Worm (Caenorhabditis elegans) whole organism, midembryonic: ENCODE measurements around the gene F43C11.12.

ENCODE experiments used
- T22C8.4 ChIP-seq: fragments of 200-800 bp; sonication (Bioruptor generic); IDR thresholded peaks from 2 replicates; pipeline ENCODE4 v1.3.6; 2022; ENCODE audit warnings: missing genetic modification characterization, missing compliant biosample characterization
- cog-1 ChIP-seq: sonication (generic microtip); optimal IDR thresholded peaks from 2 replicates; lab custom pipeline; 2016; ENCODE audit warnings: missing genetic modification characterization, missing compliant biosample characterization
- flt-1 ChIP-seq: fragments of 200-800 bp; sonication (Bioruptor generic); IDR thresholded peaks from 2 replicates; pipeline ENCODE4 v1.3.6; 2022; ENCODE audit warnings: missing genetic modification characterization, missing compliant biosample characterization
- klf-2 ChIP-seq: fragments of 200-800 bp; sonication (Bioruptor generic); conservative IDR thresholded peaks from 2 replicates; pipeline ENCODE4 v1.3.6; 2022; ENCODE audit warnings: missing genetic modification reagents, missing genetic modification characterization, missing compliant biosample characterization
- med-1 ChIP-seq: sonication (generic microtip); optimal IDR thresholded peaks from 2 replicates; lab custom pipeline; 2017; ENCODE audit warnings: missing genetic modification characterization, mild to moderate bottlenecking, missing compliant biosample characterization, antibody characterized with exemption, missing genetic modification reagents; ENCODE audit not compliant: insufficient read depth
- ref-1 ChIP-seq: fragments of 200-800 bp; sonication (Bioruptor generic); conservative IDR thresholded peaks from 2 replicates; pipeline ENCODE4 v1.3.6; 2022; ENCODE audit warnings: missing genetic modification reagents, missing genetic modification characterization, missing compliant biosample characterization
- tab-1 ChIP-seq: fragments of 200-800 bp; sonication (Bioruptor generic); IDR thresholded peaks from 2 replicates; pipeline ENCODE4 v1.3.6; 2022; ENCODE audit warnings: missing genetic modification characterization, missing compliant biosample characterization
- ztf-23 ChIP-seq: fragments of 200-800 bp; sonication (Bioruptor generic); IDR thresholded peaks from 2 replicates; pipeline ENCODE4 v1.3.6; 2022; ENCODE audit warnings: missing genetic modification reagents, missing genetic modification characterization, missing compliant biosample characterization
- ztf-29 ChIP-seq: fragments of 200-800 bp; sonication (Bioruptor generic); IDR thresholded peaks from 2 replicates; pipeline ENCODE4 v1.3.6; 2022; ENCODE audit warnings: missing genetic modification reagents, missing genetic modification characterization, missing compliant biosample characterization

- no peak for TF ChIP-seq T22C8.4 (GFP tag; lab: Robert Waterston, UW)
- no peak for TF ChIP-seq ztf-29 (GFP tag; lab: Robert Waterston, UW)
- no peak for TF ChIP-seq med-1 (GFP tag; lab: Kevin White, UChicago)
- no peak for TF ChIP-seq klf-2 (GFP tag; lab: Robert Waterston, UW)
- TF ChIP-seq flt-1 (GFP tag; lab: Robert Waterston, UW), result no peak
- TF ChIP-seq tab-1, result no peak
- no peak for TF ChIP-seq ztf-23
- no peak for TF ChIP-seq ref-1
- no peak for TF ChIP-seq cog-1 (tag; lab: Kevin White, UChicago)
These were observed 31.0 kb downstream of the F43C11.12 start, which contains the start of gene F43C11.7 for ce11 chrII:2335572-2335971.
